Fruit fly (Drosophila melanogaster) whole organism, embryonic: ENCODE measurements around the gene Roc1b.

Experiments used
- Abd-B ChIP-seq: fragments of 200-800 bp; sonication (Bioruptor generic); optimal IDR thresholded peaks from 2 replicates; lab custom pipeline; 2018; ENCODE audit warnings: missing biosample characterization, mild to moderate bottlenecking, missing genetic modification characterization, moderate library complexity
- Atf6 ChIP-seq: fragments of 200-800 bp; sonication (Bioruptor generic); IDR thresholded peaks from 2 replicates; pipeline ENCODE4 v1.3.6; 2022; ENCODE audit warnings: missing biosample characterization, missing genetic modification characterization
- B-H1 ChIP-seq: fragments of 200-800 bp; sonication (Bioruptor generic); IDR thresholded peaks from 3 replicates; pipeline ENCODE4 v1.3.6; 2022; ENCODE audit warnings: missing biosample characterization, missing genetic modification characterization
- Bteb2 ChIP-seq: fragments of 200-800 bp; sonication (Bioruptor generic); optimal IDR thresholded peaks from 2 replicates; lab custom pipeline; 2016; ENCODE audit warnings: missing biosample characterization, missing genetic modification characterization
- CG10209 ChIP-seq: fragments of 200-800 bp; sonication (Bioruptor generic); optimal IDR thresholded peaks from 3 replicates; lab custom pipeline; 2017; ENCODE audit warnings: missing biosample characterization, mild to moderate bottlenecking, missing genetic modification characterization, missing genetic modification reagents
- CG10366 ChIP-seq: fragments of 200-800 bp; sonication (Bioruptor generic); IDR thresholded peaks from 2 replicates; pipeline ENCODE4 v1.3.6; 2022; ENCODE audit warnings: missing biosample characterization, missing genetic modification characterization
- CG11456 ChIP-seq: fragments of 200-800 bp; sonication (Bioruptor generic); IDR thresholded peaks from 3 replicates; pipeline ENCODE4 v1.3.6; 2022; ENCODE audit warnings: missing biosample characterization, missing genetic modification characterization
- CG12236 ChIP-seq: fragments of 200-800 bp; sonication (Bioruptor generic); optimal IDR thresholded peaks from 2 replicates; lab custom pipeline; 2016; ENCODE audit warnings: missing biosample characterization, missing genetic modification characterization
- CG1233 ChIP-seq: fragments of 200-800 bp; sonication (Bioruptor generic); optimal IDR thresholded peaks from 4 replicates; lab custom pipeline; 2018; ENCODE audit warnings: missing biosample characterization, mild to moderate bottlenecking, missing genetic modification characterization
- CG13123 ChIP-seq: fragments of 200-800 bp; sonication (Bioruptor generic); optimal IDR thresholded peaks from 2 replicates; lab custom pipeline; 2016; ENCODE audit warnings: missing biosample characterization, missing genetic modification characterization
- CG13424 ChIP-seq: fragments of 200-800 bp; sonication (Bioruptor generic); optimal IDR thresholded peaks from 2 replicates; lab custom pipeline; 2019; ENCODE audit warnings: missing biosample characterization, mild to moderate bottlenecking, missing genetic modification characterization, moderate library complexity
- CG14965 ChIP-seq: fragments of 200-800 bp; sonication (Bioruptor generic); optimal IDR thresholded peaks from 2 replicates; lab custom pipeline; 2016; ENCODE audit warnings: missing biosample characterization, missing genetic modification characterization, borderline replicate concordance
- CG15479 ChIP-seq: fragments of 200-800 bp; sonication (Bioruptor generic); optimal IDR thresholded peaks from 3 replicates; lab custom pipeline; 2019; ENCODE audit warnings: missing biosample characterization, mild to moderate bottlenecking, missing genetic modification characterization, moderate library complexity
- CG1602 ChIP-seq: fragments of 200-800 bp; sonication (Bioruptor generic); optimal IDR thresholded peaks from 3 replicates; lab custom pipeline; 2016; ENCODE audit warnings: missing biosample characterization, missing genetic modification characterization
- CG17829 ChIP-seq: fragments of 200-800 bp; optimal IDR thresholded peaks from 2 replicates; lab custom pipeline; 2019; ENCODE audit warnings: missing biosample characterization, mild to moderate bottlenecking, missing genetic modification characterization, moderate library complexity
- CG1832 ChIP-seq: fragments of 200-800 bp; sonication (Bioruptor generic); optimal IDR thresholded peaks from 2 replicates; lab custom pipeline; 2017; ENCODE audit warnings: missing biosample characterization, mild to moderate bottlenecking, missing genetic modification characterization, inconsistent platforms
- CG2712 ChIP-seq: fragments of 200-800 bp; optimal IDR thresholded peaks from 3 replicates; lab custom pipeline; 2019; ENCODE audit warnings: missing biosample characterization, mild to moderate bottlenecking, missing genetic modification characterization, moderate library complexity
- CG31441 ChIP-seq: fragments of 200-800 bp; sonication (Bioruptor generic); IDR thresholded peaks from 2 replicates; pipeline ENCODE4 v1.3.6; 2022; ENCODE audit warnings: missing biosample characterization, missing genetic modification characterization
- CG32767 ChIP-seq: fragments of 200-800 bp; sonication (Bioruptor generic); IDR thresholded peaks from 2 replicates; pipeline ENCODE4 v1.3.6; 2022; ENCODE audit warnings: missing biosample characterization, missing genetic modification characterization
- CG3281 ChIP-seq: fragments of 200-800 bp; sonication (Bioruptor generic); optimal IDR thresholded peaks from 3 replicates; lab custom pipeline; 2017; ENCODE audit warnings: missing biosample characterization, mild to moderate bottlenecking, missing genetic modification characterization
- CG3726 ChIP-seq: fragments of 200-800 bp; sonication (Bioruptor generic); IDR thresholded peaks from 3 replicates; pipeline ENCODE4, ENCODE4 v1.3.6; 2022; ENCODE audit warnings: missing biosample characterization, missing genetic modification characterization
- CG42726 ChIP-seq: fragments of 200-800 bp; sonication (Bioruptor generic); IDR thresholded peaks from 2 replicates; pipeline ENCODE4 v1.3.6; 2022; ENCODE audit warnings: missing biosample characterization, missing genetic modification characterization; ENCODE audit not compliant: partially characterized antibody
- CG4424 ChIP-seq: fragments of 200-800 bp; sonication (Bioruptor generic); optimal IDR thresholded peaks from 3 replicates; lab custom pipeline; 2016; ENCODE audit warnings: missing biosample characterization, missing genetic modification characterization
- CG5953 ChIP-seq: fragments of 200-800 bp; sonication (Bioruptor generic); IDR thresholded peaks from 2 replicates; pipeline ENCODE4 v1.3.6; 2022; ENCODE audit warnings: missing biosample characterization, missing genetic modification characterization
- CG6254 ChIP-seq: fragments of 200-800 bp; sonication (Bioruptor generic); optimal IDR thresholded peaks from 3 replicates; lab custom pipeline; 2017; ENCODE audit warnings: mild to moderate bottlenecking, missing biosample characterization, missing genetic modification reagents, missing genetic modification characterization
- CG9215 ChIP-seq: fragments of 200-800 bp; sonication (Bioruptor generic); IDR thresholded peaks from 2 replicates; pipeline ENCODE4 v1.3.6; 2022; ENCODE audit warnings: missing biosample characterization, missing genetic modification characterization
- CHES-1-like ChIP-seq: fragments of 200-800 bp; sonication (Bioruptor generic); optimal IDR thresholded peaks from 2 replicates; lab custom pipeline; 2016; ENCODE audit warnings: missing biosample characterization, missing genetic modification characterization
- CkIIα-i1 ChIP-seq: fragments of 200-800 bp; sonication (Bioruptor generic); IDR thresholded peaks from 2 replicates; pipeline ENCODE4 v1.3.6; 2022; ENCODE audit warnings: missing biosample characterization, missing genetic modification characterization
- D19B ChIP-seq: fragments of 200-800 bp; sonication (Bioruptor generic); optimal IDR thresholded peaks from 2 replicates; lab custom pipeline; 2017; ENCODE audit warnings: missing biosample characterization, mild to moderate bottlenecking, missing genetic modification characterization
- Deaf1 ChIP-seq: fragments of 200-800 bp; optimal IDR thresholded peaks from 3 replicates; lab custom pipeline; 2019; ENCODE audit warnings: missing biosample characterization, mild to moderate bottlenecking, missing genetic modification characterization, moderate library complexity
- Drgx ChIP-seq: fragments of 200-800 bp; sonication (Bioruptor generic); IDR thresholded peaks from 2 replicates; pipeline ENCODE4 v1.3.6; 2022; ENCODE audit warnings: missing biosample characterization, missing genetic modification characterization
- ERR ChIP-seq: fragments of 200-800 bp; sonication (Bioruptor generic); optimal IDR thresholded peaks from 2 replicates; lab custom pipeline; 2016; ENCODE audit warnings: missing biosample characterization, missing genetic modification characterization
- GATAe ChIP-seq: fragments of 200-800 bp; sonication (Bioruptor generic); conservative IDR thresholded peaks from 2 replicates; pipeline ENCODE4 v1.3.6; 2022; ENCODE audit warnings: missing biosample characterization, missing genetic modification characterization
- Jarid2 ChIP-seq: fragments of 200-800 bp; sonication (Bioruptor generic); optimal IDR thresholded peaks from 3 replicates; lab custom pipeline; 2017; ENCODE audit warnings: mild to moderate bottlenecking, missing biosample characterization, missing genetic modification reagents, missing genetic modification characterization
- Lim3 ChIP-seq: fragments of 200-800 bp; sonication (Bioruptor generic); IDR thresholded peaks from 2 replicates; pipeline ENCODE4 v1.3.6; 2022; ENCODE audit warnings: missing biosample characterization, missing genetic modification characterization
- MBD-R2 ChIP-seq: fragments of 200-800 bp; sonication (Bioruptor generic); IDR thresholded peaks from 2 replicates; pipeline ENCODE4 v1.3.6; 2022; ENCODE audit warnings: missing biosample characterization, missing genetic modification characterization
- Meics ChIP-seq: fragments of 200-800 bp; sonication (Bioruptor generic); optimal IDR thresholded peaks from 2 replicates; lab custom pipeline; 2017; ENCODE audit warnings: missing biosample characterization, mild to moderate bottlenecking, missing genetic modification characterization
- NFAT ChIP-seq: fragments of 200-800 bp; sonication (Bioruptor generic); IDR thresholded peaks from 2 replicates; pipeline ENCODE4 v1.3.6; 2022; ENCODE audit warnings: missing biosample characterization, missing genetic modification characterization
- aop ChIP-seq: fragments of 200-800 bp; sonication (Bioruptor generic); IDR thresholded peaks from 2 replicates; pipeline ENCODE4 v1.3.6; 2022; ENCODE audit warnings: missing biosample characterization, missing genetic modification characterization
- bsh ChIP-seq, 2 experiments: fragments of 200-800 bp; sonication (Bioruptor generic); optimal IDR thresholded peaks; 2 replicates each; lab custom pipeline; 2017 to 2018; ENCODE audit warnings: mild to moderate bottlenecking in 2 of 2, missing biosample characterization in 2 of 2, missing genetic modification characterization in 2 of 2, moderate library complexity in 1 of 2
- da ChIP-seq: fragments of 200-800 bp; sonication (Bioruptor generic); optimal IDR thresholded peaks from 2 replicates; lab custom pipeline; 2016; ENCODE audit warnings: missing biosample characterization, missing genetic modification characterization
- dmrt99B ChIP-seq: fragments of 200-800 bp; sonication (Bioruptor generic); optimal IDR thresholded peaks from 2 replicates; lab custom pipeline; 2018; ENCODE audit warnings: missing biosample characterization, mild to moderate bottlenecking, missing genetic modification characterization, moderate library complexity
- eve ChIP-seq, 2 experiments: fragments of >200 bp; optimal IDR thresholded peaks; 2 replicates each; lab custom pipeline; 2017; ENCODE audit warnings: missing biosample characterization in 2 of 2, missing genetic modification characterization in 2 of 2
- gt ChIP-seq: fragments of 200-800 bp; sonication (Bioruptor generic); IDR thresholded peaks from 2 replicates; pipeline ENCODE4 v1.3.6; 2022; ENCODE audit warnings: missing biosample characterization, missing genetic modification characterization
- kay ChIP-seq: fragments of 200-800 bp; sonication (Bioruptor generic); optimal IDR thresholded peaks from 2 replicates; lab custom pipeline; 2016; ENCODE audit warnings: missing biosample characterization, missing genetic modification characterization
- klu ChIP-seq: fragments of 200-800 bp; sonication (Bioruptor generic); IDR thresholded peaks from 2 replicates; pipeline ENCODE4 v1.3.6; 2022; ENCODE audit warnings: missing biosample characterization, missing genetic modification characterization
- mld ChIP-seq: fragments of 200-800 bp; sonication (Bioruptor generic); IDR thresholded peaks from 3 replicates; pipeline ENCODE4 v1.3.6; 2022; ENCODE audit warnings: missing biosample characterization, missing genetic modification characterization; ENCODE audit not compliant: partially characterized antibody
- onecut ChIP-seq: fragments of 200-800 bp; sonication (Bioruptor generic); IDR thresholded peaks from 2 replicates; pipeline ENCODE4 v1.3.6; 2022; ENCODE audit warnings: missing biosample characterization, missing genetic modification characterization
- pfk ChIP-seq: fragments of 200-800 bp; sonication (Bioruptor generic); optimal IDR thresholded peaks from 2 replicates; lab custom pipeline; 2018; ENCODE audit warnings: missing biosample characterization, mild to moderate bottlenecking, missing genetic modification characterization, moderate library complexity
- pnt ChIP-seq: fragments of 200-800 bp; sonication (Bioruptor generic); optimal IDR thresholded peaks from 3 replicates; lab custom pipeline; 2016; ENCODE audit warnings: missing biosample characterization, missing genetic modification characterization
- wdn ChIP-seq: fragments of 200-800 bp; sonication (Bioruptor generic); IDR thresholded peaks from 2 replicates; pipeline ENCODE4 v1.3.6; 2022; ENCODE audit warnings: missing biosample characterization, missing genetic modification characterization

The Roc1b gene

dm6 chr3L:350651-351228 lies 7.0 kb upstream of the Roc1b start (continued):
- no peak for TF ChIP-seq CG13123 (GFP tag; lab: Kevin White, UChicago)
- peak; percentile 76 for TF ChIP-seq CG3281 (GFP tag; lab: Kevin White, UChicago)
- TF ChIP-seq CG4424 (GFP tag; lab: Kevin White, UChicago), result peak; percentile 64
- TF ChIP-seq Jarid2 (GFP tag; lab: Kevin White, UChicago), result peak; percentile 14
- peak; percentile 70 for TF ChIP-seq wdn (GFP tag; lab: Robert Waterston, UW)
- no peak for TF ChIP-seq CHES-1-like (GFP tag; lab: Kevin White, UChicago)
- TF ChIP-seq Meics (GFP tag; lab: Kevin White, UChicago), result peak; percentile 71
- peak; percentile 63; the same call in 1 of the 2 replicates for TF ChIP-seq MBD-R2 (GFP tag; lab: Robert Waterston, UW)
- TF ChIP-seq CG14965 (GFP tag; lab: Kevin White, UChicago), result no peak
- peak; percentile 72 for TF ChIP-seq B-H1
- peak; percentile 17 for TF ChIP-seq pnt (GFP tag; lab: Kevin White, UChicago)
- TF ChIP-seq CG1832 (GFP tag; lab: Kevin White, UChicago), result no peak
- TF ChIP-seq eve (GFP tag; optimal IDR thresholded peaks at IDR 0.05; lab: Kevin White, UChicago), result no peak
- TF ChIP-seq CG5953 (GFP tag; lab: Robert Waterston, UW), result peak; percentile 66
- TF ChIP-seq CG13424 (tag; lab: Kevin White, UChicago), result peak; percentile 64
- TF ChIP-seq bsh (GFP tag; optimal IDR thresholded peaks at IDR 0.05; lab: Kevin White, UChicago), result peak in 1 of 2 experiments; percentile 70
- TF ChIP-seq Drgx (GFP tag; lab: Robert Waterston, UW), result peak; percentile 71
- TF ChIP-seq Bteb2 (GFP tag; lab: Kevin White, UChicago), result peak; percentile 43
- TF ChIP-seq D19B (GFP tag; lab: Kevin White, UChicago), result peak; percentile 58
- peak; percentile 82 for TF ChIP-seq Atf6
- peak; percentile 83 for TF ChIP-seq CG11456
- TF ChIP-seq CG9215, result peak; percentile 61
- peak; percentile 26 for TF ChIP-seq Abd-B (GFP tag; lab: Kevin White, UChicago)
- TF ChIP-seq CG3726 (GFP tag; lab: Robert Waterston, UW), result peak; percentile 52; the same call in 1 of the 3 replicates
- TF ChIP-seq Lim3 (GFP tag; lab: Robert Waterston, UW), result no peak
- TF ChIP-seq mld (GFP tag; lab: Robert Waterston, UW), result no peak
- peak; percentile 58; the same call in 1 of the 2 replicates for TF ChIP-seq CG32767 (GFP tag; lab: Robert Waterston, UW)
- TF ChIP-seq CG1233 (GFP tag; lab: Kevin White, UChicago), result peak; percentile 73
- TF ChIP-seq CkIIα-i1 (GFP tag; lab: Robert Waterston, UW), result no peak
- peak; percentile 81 for TF ChIP-seq GATAe (GFP tag; lab: Robert Waterston, UW)
- TF ChIP-seq CG10366 (GFP tag; lab: Robert Waterston, UW), result peak; percentile 65
- peak; percentile 75 for TF ChIP-seq CG17829 (tag; lab: Kevin White, UChicago)
- no peak for TF ChIP-seq CG12236 (GFP tag; lab: Kevin White, UChicago)
- TF ChIP-seq CG2712 (tag; lab: Kevin White, UChicago), result peak; percentile 87
- TF ChIP-seq pfk (GFP tag; lab: Kevin White, UChicago), result no peak
- TF ChIP-seq da (GFP tag; lab: Kevin White, UChicago), result no peak
- TF ChIP-seq onecut (GFP tag; lab: Robert Waterston, UW), result no peak
- TF ChIP-seq CG10209 (GFP tag; lab: Kevin White, UChicago), result peak; percentile 28
- TF ChIP-seq CG6254, result peak; percentile 50
- no peak for TF ChIP-seq Deaf1
- peak; percentile 76 for TF ChIP-seq kay (GFP tag; lab: Kevin White, UChicago)
- peak; percentile 89 for TF ChIP-seq dmrt99B (tag; lab: Kevin White, UChicago)
- peak; percentile 35 for TF ChIP-seq ERR (GFP tag; lab: Kevin White, UChicago)
- TF ChIP-seq gt (GFP tag; lab: Robert Waterston, UW), result peak; percentile 61
- no peak for TF ChIP-seq aop (GFP tag; lab: Robert Waterston, UW)
- TF ChIP-seq NFAT (GFP tag; lab: Robert Waterston, UW), result peak; percentile 39; the same call in 1 of the 2 replicates
- peak; percentile 87 for TF ChIP-seq CG31441 (GFP tag; lab: Robert Waterston, UW)
- TF ChIP-seq CG42726, result no peak
- no peak for TF ChIP-seq CG15479 (GFP tag; lab: Kevin White, UChicago)
- TF ChIP-seq klu (GFP tag; lab: Robert Waterston, UW), result peak; percentile 52
- peak; percentile 23 for TF ChIP-seq CG1602 (GFP tag; lab: Kevin White, UChicago)
